Worm (Caenorhabditis elegans): Measurements from ENCODE around the gene T11F8.5.

DNA sequence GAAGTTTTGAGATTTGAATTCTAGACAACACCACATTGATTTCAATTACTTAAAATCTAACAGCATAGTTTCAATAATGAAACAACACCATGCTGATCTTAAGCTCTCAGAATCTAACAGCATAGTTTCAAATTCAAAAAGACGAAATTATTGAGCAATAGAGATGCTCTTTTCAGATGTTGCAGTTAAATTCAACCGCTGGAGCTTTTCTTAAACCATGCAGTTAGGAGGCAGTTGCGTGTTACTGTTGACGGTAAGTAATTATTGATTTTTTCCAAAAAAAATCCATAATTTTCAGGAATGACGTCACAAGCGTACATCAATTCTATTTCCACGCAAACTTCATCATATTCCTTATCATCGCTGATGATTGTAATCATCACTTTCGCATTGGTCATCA, at the start of gene T11F8.5:
- TF ChIP-seq W03F9.2 (tag; optimal IDR thresholded peaks at IDR 0.05): no peak
- TF ChIP-seq him-1 (tag; optimal IDR thresholded peaks at IDR 0.05): no peak

All from whole organism, L4/young adult.